Fruit fly (Drosophila melanogaster): ENCODE measurements around the gene CrebA.
A peak's percentile ranks its signal among the peaks of the same experiment; 100 is the strongest.

Gene CrebA

dm6 chr3L:15553993-15554644 lies 18.9 kb downstream of the CrebA start, which contains the start of gene AGO2 (continued):
- TF ChIP-seq CG2875 (GFP tag; optimal IDR thresholded peaks at IDR 0.05) (no peak), CG10274 (GFP tag; optimal IDR thresholded peaks at IDR 0.05) (no peak), ab (GFP tag; optimal IDR thresholded peaks at IDR 0.05) (no peak), klu (GFP tag; IDR thresholded peaks at IDR 0.05) (no peak), nmo (GFP tag; optimal IDR thresholded peaks at IDR 0.05) (peak; percentile 18), tio (GFP tag; optimal IDR thresholded peaks at IDR 0.05) (no peak), aop (GFP tag; IDR thresholded peaks at IDR 0.05) (no peak), pzg (GFP tag; optimal IDR thresholded peaks at IDR 0.05) (peak; percentile 62), Spps (tag; optimal IDR thresholded peaks at IDR 0.05) (no peak), cwo (GFP tag; optimal IDR thresholded peaks at IDR 0.05) (peak; percentile 19), Sry-β (GFP tag; optimal IDR thresholded peaks at IDR 0.05) (no peak), Mes4 (GFP tag; optimal IDR thresholded peaks at IDR 0.05) (no peak), CG7786 (GFP tag; optimal IDR thresholded peaks at IDR 0.05) (no peak), cad (GFP tag; optimal IDR thresholded peaks at IDR 0.05) (no peak), scrt (GFP tag; optimal IDR thresholded peaks at IDR 0.05) (peak; percentile 40), sim (GFP tag; IDR thresholded peaks at IDR 0.05) (no peak), gce (GFP tag; IDR thresholded peaks at IDR 0.05) (no peak), Ets97D (GFP tag; optimal IDR thresholded peaks at IDR 0.05) (peak; percentile 17), CG2129 (GFP tag; IDR thresholded peaks at IDR 0.05; ENCODE audit: partially characterized antibody) (no peak), org-1 (GFP tag; optimal IDR thresholded peaks at IDR 0.05) (no peak), H15 (GFP tag; IDR thresholded peaks at IDR 0.05) (no peak), Hr3 (GFP tag; optimal IDR thresholded peaks at IDR 0.05) (no peak), p53 (GFP tag; optimal IDR thresholded peaks at IDR 0.05) (no peak), Hsf (GFP tag; optimal IDR thresholded peaks at IDR 0.05) (no peak), Doc3 (GFP tag; IDR thresholded peaks at IDR 0.05; ENCODE audit: partially characterized antibody) (peak; percentile 45; the same call in 1 of the 3 replicates), Kr (GFP tag; optimal IDR thresholded peaks at IDR 0.05) (no peak), CG31365 (tag; optimal IDR thresholded peaks at IDR 0.05) (peak; percentile 3), luna (GFP tag; optimal IDR thresholded peaks at IDR 0.05) (no peak), bowl (GFP tag; IDR thresholded peaks at IDR 0.05) (no peak), CG10267 (tag; optimal IDR thresholded peaks at IDR 0.05) (peak; percentile 41), pum (GFP tag; optimal IDR thresholded peaks at IDR 0.05) (no peak), Dad (GFP tag; optimal IDR thresholded peaks at IDR 0.05) (no peak), CG15601 (tag; optimal IDR thresholded peaks at IDR 0.05) (peak; percentile 17), Hmr (GFP tag; optimal IDR thresholded peaks at IDR 0.05) (no peak), CG3065 (GFP tag; optimal IDR thresholded peaks at IDR 0.05) (no peak), CG15073 (GFP tag; optimal IDR thresholded peaks at IDR 0.05) (no peak), E2f1 (GFP tag; IDR thresholded peaks at IDR 0.05) (no peak), run (tag; optimal IDR thresholded peaks at IDR 0.05) (no peak), az2 (GFP tag; optimal IDR thresholded peaks at IDR 0.05) (no peak), CG14014 (GFP tag; IDR thresholded peaks at IDR 0.05) (no peak), ase (GFP tag; IDR thresholded peaks at IDR 0.05) (no peak; the same call in 2 of the 3 replicates), bigmax (GFP tag; optimal IDR thresholded peaks at IDR 0.05) (no peak), CG15011 (GFP tag; optimal IDR thresholded peaks at IDR 0.05) (no peak), NfI (GFP tag; optimal IDR thresholded peaks at IDR 0.05) (no peak), dimm (GFP tag; IDR thresholded peaks at IDR 0.05) (no peak), CG6813 (GFP tag; optimal IDR thresholded peaks at IDR 0.05) (no peak), Gug (GFP tag; IDR thresholded peaks at IDR 0.05) (no peak), tll (GFP tag; optimal IDR thresholded peaks at IDR 0.05) (no peak), CG3995 (GFP tag; optimal IDR thresholded peaks at IDR 0.05) (no peak), CG4424 (GFP tag; optimal IDR thresholded peaks at IDR 0.05) (no peak), Awh (GFP tag; IDR thresholded peaks at IDR 0.05) (no peak)

Measured in whole organism, embryonic.